Worm (Caenorhabditis elegans) whole organism, L1 larva: ENCODE measurements around the gene PDB1.1.

Experiments used
- C34B4.2 ChIP-seq: sonication (generic microtip); optimal IDR thresholded peaks from 2 replicates; lab custom pipeline; 2017; ENCODE audit warnings: mild to moderate bottlenecking, missing genetic modification characterization, missing compliant biosample characterization
- F16B12.6 ChIP-seq: fragments of 150-350 bp; optimal IDR thresholded peaks from 2 replicates; lab custom pipeline; 2014; ENCODE audit warnings: missing biosample characterization, missing genetic modification characterization
- blmp-1 ChIP-seq: fragments of 150-350 bp; optimal IDR thresholded peaks from 2 replicates; lab custom pipeline; 2014; ENCODE audit warnings: missing biosample characterization, missing genetic modification characterization
- ceh-63 ChIP-seq: fragments of 200-800 bp; sonication (Bioruptor generic); optimal IDR thresholded peaks from 2 replicates; lab custom pipeline; 2018; ENCODE audit warnings: mild to moderate bottlenecking, missing genetic modification characterization, missing compliant biosample characterization
- ceh-90 ChIP-seq: sonication (generic microtip); optimal IDR thresholded peaks from 2 replicates; lab custom pipeline; 2016; ENCODE audit warnings: missing genetic modification characterization, missing compliant biosample characterization
- ces-1 ChIP-seq: fragments of 150-350 bp; optimal IDR thresholded peaks from 2 replicates; lab custom pipeline; 2014; ENCODE audit warnings: missing biosample characterization, missing genetic modification reagents, missing genetic modification characterization
- dpl-1 ChIP-seq, 3 experiments: fragments of 150-350 bp in 2 of 3; sonication (generic microtip) in 1 of 3; optimal IDR thresholded peaks; 2 replicates each; lab custom pipeline; 2014 to 2017; ENCODE audit warnings: missing biosample characterization in 3 of 3, missing genetic modification characterization in 3 of 3, missing genetic modification reagents in 3 of 3
- efl-3 ChIP-seq: fragments of 200-800 bp; sonication (Bioruptor generic); optimal IDR thresholded peaks from 2 replicates; lab custom pipeline; 2018; ENCODE audit warnings: mild to moderate bottlenecking, missing genetic modification characterization, missing compliant biosample characterization
- elt-2 ChIP-seq: sonication (generic microtip); optimal IDR thresholded peaks from 2 replicates; lab custom pipeline; 2016; ENCODE audit warnings: missing genetic modification characterization, mild to moderate bottlenecking, inconsistent platforms, missing compliant biosample characterization, missing genetic modification reagents
- elt-3 ChIP-seq, 6 experiments: fragments of 150-350 bp in 1 of 6; sonication (generic microtip); optimal IDR thresholded peaks; 2 replicates each; lab custom pipeline; 2017 to 2018; ENCODE audit warnings: missing biosample characterization in 6 of 6, missing genetic modification characterization in 6 of 6, inconsistent platforms in 1 of 6
- ets-5 ChIP-seq: fragments of 200-800 bp; sonication (Bioruptor generic); IDR thresholded peaks from 2 replicates; pipeline ENCODE4 v1.3.6; 2022; ENCODE audit warnings: missing genetic modification characterization, missing compliant biosample characterization
- fkh-10 ChIP-seq: sonication (generic microtip); optimal IDR thresholded peaks from 2 replicates; lab custom pipeline; 2017; ENCODE audit warnings: missing biosample characterization, missing genetic modification reagents, missing genetic modification characterization
- fkh-4 ChIP-seq: sonication (generic microtip); optimal IDR thresholded peaks from 2 replicates; lab custom pipeline; 2016; ENCODE audit warnings: missing compliant biosample characterization, missing genetic modification characterization, borderline replicate concordance
- fkh-8 ChIP-seq: sonication (generic microtip); optimal IDR thresholded peaks from 2 replicates; lab custom pipeline; 2016; ENCODE audit warnings: mild to moderate bottlenecking, missing genetic modification characterization, missing compliant biosample characterization
- fos-1 ChIP-seq: fragments of 150-350 bp; optimal IDR thresholded peaks from 2 replicates; lab custom pipeline; 2014; ENCODE audit warnings: missing biosample characterization, missing genetic modification characterization
- grh-1 ChIP-seq: fragments of 200-800 bp; sonication (Bioruptor generic); IDR thresholded peaks from 2 replicates; pipeline ENCODE4 v1.3.6; 2022; ENCODE audit warnings: missing genetic modification reagents, missing genetic modification characterization, missing compliant biosample characterization
- irx-1 ChIP-seq: sonication (generic microtip); optimal IDR thresholded peaks from 2 replicates; lab custom pipeline; 2016; ENCODE audit warnings: missing genetic modification characterization, missing compliant biosample characterization
- lin-14 ChIP-seq: fragments of 200-800 bp; sonication (Bioruptor generic); optimal IDR thresholded peaks from 2 replicates; lab custom pipeline; 2018; ENCODE audit warnings: mild to moderate bottlenecking, missing genetic modification characterization, moderate library complexity, missing compliant biosample characterization
- lin-15B ChIP-seq: fragments of 150-350 bp; sonication (generic microtip); optimal IDR thresholded peaks from 3 replicates; lab custom pipeline; 2014; ENCODE audit warnings: missing biosample characterization, missing genetic modification characterization
- mef-2 ChIP-seq: fragments of 150-350 bp; optimal IDR thresholded peaks from 2 replicates; lab custom pipeline; 2014; ENCODE audit warnings: missing biosample characterization, missing genetic modification characterization
- nhr-12 ChIP-seq: sonication (generic microtip); optimal IDR thresholded peaks from 2 replicates; lab custom pipeline; 2017; ENCODE audit warnings: missing biosample characterization, missing genetic modification characterization
- nhr-20 ChIP-seq: sonication (generic microtip); optimal IDR thresholded peaks from 2 replicates; lab custom pipeline; 2016; ENCODE audit warnings: mild to moderate bottlenecking, missing genetic modification characterization, missing compliant biosample characterization
- nhr-77 ChIP-seq: fragments of 150-350 bp; optimal IDR thresholded peaks from 2 replicates; lab custom pipeline; 2014; ENCODE audit warnings: missing biosample characterization, missing genetic modification characterization
- nhr-85 ChIP-seq: sonication (generic microtip); peaks from one replicate; lab custom pipeline; 2016; ENCODE audit warnings: missing genetic modification characterization, inconsistent platforms, missing compliant biosample characterization
- rnt-1 ChIP-seq: sonication (generic microtip); optimal IDR thresholded peaks from 2 replicates; lab custom pipeline; 2016; ENCODE audit warnings: mild to moderate bottlenecking, missing genetic modification characterization, moderate library complexity, missing compliant biosample characterization
- skn-1 ChIP-seq: fragments of 150-350 bp; optimal IDR thresholded peaks from 2 replicates; lab custom pipeline; 2014; ENCODE audit warnings: missing biosample characterization, missing genetic modification characterization
- sox-4 ChIP-seq: sonication (generic microtip); optimal IDR thresholded peaks from 2 replicates; lab custom pipeline; 2016; ENCODE audit warnings: missing genetic modification characterization, missing compliant biosample characterization
- tbx-2 ChIP-seq: sonication (generic microtip); optimal IDR thresholded peaks from 2 replicates; lab custom pipeline; 2016; ENCODE audit warnings: missing genetic modification characterization, missing compliant biosample characterization
- tlp-1 ChIP-seq: fragments of 150-350 bp; optimal IDR thresholded peaks from 2 replicates; lab custom pipeline; 2014; ENCODE audit warnings: missing biosample characterization, missing genetic modification characterization
- unc-62 ChIP-seq: fragments of 150-350 bp; optimal IDR thresholded peaks from 2 replicates; lab custom pipeline; 2014; ENCODE audit warnings: missing biosample characterization, missing genetic modification reagents, missing genetic modification characterization
- unc-98 ChIP-seq: fragments of 200-800 bp; sonication (Bioruptor generic); IDR thresholded peaks from 2 replicates; pipeline ENCODE4 v1.3.6; 2022; ENCODE audit warnings: missing genetic modification characterization, missing compliant biosample characterization
- zag-1 ChIP-seq: fragments of 150-350 bp; optimal IDR thresholded peaks from 2 replicates; lab custom pipeline; 2014; ENCODE audit warnings: missing biosample characterization, missing genetic modification characterization
- zip-4 ChIP-seq: fragments of 200-800 bp; sonication (Bioruptor generic); optimal IDR thresholded peaks from 2 replicates; lab custom pipeline; 2018; ENCODE audit warnings: mild to moderate bottlenecking, missing genetic modification characterization, moderate library complexity, missing compliant biosample characterization

PDB1.1 gene

DNA sequence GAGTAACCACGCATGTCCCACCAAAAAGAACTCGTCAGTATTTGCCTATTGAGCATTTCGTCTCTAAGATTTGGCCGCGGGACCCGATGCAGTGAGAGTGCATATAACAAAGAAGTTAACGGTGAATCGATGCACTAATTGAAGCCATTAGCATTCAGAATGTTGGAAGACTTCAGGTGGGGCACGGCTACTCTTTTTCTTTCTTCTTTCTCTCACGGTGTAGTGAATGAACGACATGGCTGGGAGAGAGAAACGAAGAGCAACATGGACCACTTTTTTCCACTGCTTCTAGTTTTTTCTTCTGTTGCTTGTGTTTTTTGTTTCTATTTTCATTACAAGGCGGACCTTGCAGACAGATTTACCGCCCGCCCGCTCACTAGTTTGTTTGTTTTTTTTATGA is 17.8 kb downstream of the PDB1.1 start:
- TF ChIP-seq nhr-85 (tag; lab: Kevin White, UChicago) (no peak), lin-14 (GFP tag; lab: Kevin White, UChicago) (peak; percentile 7)

DNA sequence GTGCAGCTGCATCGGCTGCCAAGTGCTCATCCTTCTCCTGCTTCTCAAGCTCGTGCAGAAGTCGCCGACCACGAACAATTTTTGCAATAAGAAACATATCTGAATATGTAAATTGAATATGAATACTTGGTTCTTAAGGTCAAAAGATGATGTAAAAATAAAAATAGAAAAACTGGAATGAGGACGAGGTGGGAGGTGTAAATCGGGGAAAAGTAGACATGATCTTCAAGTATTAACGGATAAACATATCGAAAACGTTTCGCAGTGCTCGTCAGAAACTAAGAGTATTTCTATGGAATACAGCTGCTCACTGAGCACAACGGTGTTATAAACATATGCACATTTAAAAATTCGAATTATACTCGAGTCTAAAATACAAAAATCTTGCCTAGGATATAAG is 18.9 kb downstream of the PDB1.1 start, which contains the start of gene glb-16:
glb-16 (minus strand) TSS at position 101 of the 400 bp plus-strand sequence.
- TF ChIP-seq nhr-12 (tag; lab: Kevin White, UChicago) (no peak), skn-1 (no peak), fkh-10 (GFP tag; lab: Kevin White, UChicago) (no peak), lin-15B (tag; lab: Kevin White, UChicago) (no peak), ces-1 (GFP tag; lab: Kevin White, UChicago) (no peak), nhr-20 (tag; lab: Kevin White, UChicago) (no peak), unc-62 (GFP tag; lab: Kevin White, UChicago) (no peak), zip-4 (GFP tag; lab: Kevin White, UChicago) (no peak), ets-5 (GFP tag; lab: Robert Waterston, UW) (no peak)

DNA sequence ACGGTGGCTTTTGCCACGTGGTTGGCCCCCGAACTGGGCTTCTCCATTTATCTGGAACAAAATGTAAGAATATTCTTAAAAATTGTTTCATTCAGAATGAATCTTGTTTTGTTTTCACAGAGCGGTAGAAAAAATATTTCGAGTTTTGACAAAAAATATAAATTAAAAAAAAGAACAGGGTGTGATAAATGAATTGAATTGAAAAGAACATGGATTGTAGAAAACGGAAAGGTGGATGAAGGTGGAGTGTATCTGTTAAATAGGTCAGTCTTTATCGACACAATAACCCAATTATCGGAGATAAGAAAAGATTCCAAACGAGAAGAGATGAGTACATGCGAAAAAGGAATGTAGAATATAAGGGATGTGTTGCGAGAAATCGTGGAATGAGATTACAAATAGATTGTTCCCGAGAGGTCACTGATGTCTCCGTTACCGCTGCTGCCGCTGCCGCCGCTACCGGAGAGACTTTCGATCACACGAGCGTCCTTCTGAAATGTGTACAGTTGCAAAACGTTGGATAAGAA is 21.1 kb downstream of the PDB1.1 start, which contains the start of gene dpy-7:
dpy-7 (minus strand) TSS at position 51 of the 527 bp plus-strand sequence.
- TF ChIP-seq irx-1: no peak
- peak in 1 of 6 experiments; percentile 28 for TF ChIP-seq elt-3 (tag; optimal IDR thresholded peaks at IDR 0.05; lab: Kevin White, UChicago)
- peak; percentile 67 for TF ChIP-seq blmp-1 (tag; lab: Kevin White, UChicago)

DNA sequence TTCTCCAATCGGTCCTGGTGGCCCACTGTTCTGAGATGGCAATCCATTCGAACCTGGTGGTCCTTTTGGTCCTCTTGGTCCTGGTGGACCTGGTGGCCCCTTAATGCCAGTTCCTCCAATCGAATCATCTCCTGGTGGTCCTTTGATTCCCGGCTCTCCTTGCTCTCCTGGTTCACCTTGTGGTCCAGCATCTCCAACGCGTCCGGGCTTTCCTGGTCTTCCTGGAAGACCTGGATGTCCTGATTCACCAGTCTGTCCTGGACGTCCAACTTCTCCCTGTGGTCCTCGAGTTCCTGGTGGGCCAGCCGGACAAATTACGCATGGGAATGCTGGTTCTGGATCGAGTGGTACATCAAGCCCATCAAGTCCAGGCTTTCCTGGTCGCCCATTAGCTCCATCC is 22.0 kb downstream of the PDB1.1 start:
- TF ChIP-seq rnt-1: no peak
- no peak for TF ChIP-seq tlp-1 (tag; lab: Kevin White, UChicago)
- no peak for TF ChIP-seq nhr-77 (tag; lab: Kevin White, UChicago)
- TF ChIP-seq fkh-8 (tag; lab: Kevin White, UChicago): no peak
- no peak for TF ChIP-seq irx-1
- no peak for TF ChIP-seq fkh-4 (tag; lab: Kevin White, UChicago)

DNA sequence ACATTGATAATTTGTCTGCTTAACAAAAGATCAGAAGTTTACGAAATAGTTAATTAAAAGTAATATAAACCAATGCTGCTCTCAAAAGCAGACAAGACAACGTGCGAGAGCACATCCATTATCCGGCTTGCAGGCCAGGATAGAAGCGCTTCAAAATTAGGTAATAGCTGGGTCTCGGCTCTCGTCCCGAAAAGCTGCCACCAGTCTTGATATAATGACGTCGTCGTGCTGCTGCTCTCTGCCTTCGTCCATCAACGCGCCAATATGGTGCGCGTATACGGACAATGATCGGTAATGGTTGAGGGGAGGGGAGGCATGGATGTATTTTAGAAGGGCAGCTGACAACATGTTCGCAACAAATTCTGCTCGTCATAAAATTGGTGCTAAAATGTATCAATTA is 24.4 kb downstream of the PDB1.1 start:
- TF ChIP-seq ceh-63 (peak; percentile 71), sox-4 (tag; lab: Kevin White, UChicago) (no peak)

DNA sequence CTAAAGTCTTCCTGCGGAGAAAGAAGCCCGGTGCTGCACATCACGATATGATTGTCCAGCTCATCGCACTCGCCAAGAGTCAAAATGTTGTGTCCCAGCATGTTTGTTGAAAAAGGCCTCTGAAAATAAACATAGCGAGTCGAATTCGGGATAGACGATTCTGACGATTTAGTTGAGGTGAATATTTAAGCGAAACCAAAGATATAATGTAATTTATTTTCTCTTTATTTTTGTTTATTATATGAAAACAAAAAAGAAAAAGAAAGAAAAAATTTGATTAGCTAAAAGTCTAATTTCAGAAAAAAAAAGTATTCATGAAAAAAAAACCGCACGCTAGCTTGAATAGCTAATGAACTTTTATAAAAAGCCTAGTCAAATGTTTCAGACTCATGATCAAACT is 26.3 kb downstream of the PDB1.1 start, which contains the start of gene ceh-14:
ceh-14 (minus strand) TSS at position 101 of the 400 bp plus-strand sequence.
- TF ChIP-seq tbx-2 (tag; lab: Kevin White, UChicago): no peak
- TF ChIP-seq mef-2 (tag; lab: Kevin White, UChicago): no peak
- TF ChIP-seq C34B4.2 (tag; lab: Kevin White, UChicago): no peak
- no peak for TF ChIP-seq unc-98 (GFP tag; lab: Robert Waterston, UW)
- no peak for TF ChIP-seq sox-4 (tag; lab: Kevin White, UChicago)
- TF ChIP-seq grh-1 (GFP tag; lab: Robert Waterston, UW): no peak
- no peak for TF ChIP-seq ceh-90
- no peak for TF ChIP-seq zag-1 (tag; lab: Kevin White, UChicago)
- no peak for TF ChIP-seq elt-2 (tag; lab: Kevin White, UChicago)
- no peak for TF ChIP-seq fos-1 (tag; lab: Kevin White, UChicago)
- no peak for TF ChIP-seq F16B12.6 (tag; lab: Kevin White, UChicago)
- TF ChIP-seq efl-3 (GFP tag; lab: Kevin White, UChicago): no peak
- no peak for TF ChIP-seq rnt-1
- no peak for TF ChIP-seq nhr-12 (tag; lab: Kevin White, UChicago)
- no peak for TF ChIP-seq dpl-1 (GFP tag; optimal IDR thresholded peaks at IDR 0.05; lab: Kevin White, UChicago)
